Fruit fly (Drosophila melanogaster) whole organism: ENCODE data around the gene ssp6.

Experiments used
- CG8478 ChIP-seq: fragments of >200 bp; optimal IDR thresholded peaks from 2 replicates; lab custom pipeline; 2018; ENCODE audit warnings: inconsistent platforms
- Dll ChIP-seq: fragments of >200 bp; optimal IDR thresholded peaks from 2 replicates; lab custom pipeline; 2017
- EcR ChIP-seq, 2 experiments: fragments of >200 bp; optimal IDR thresholded peaks; 2 replicates each; lab custom pipeline; 2017; ENCODE audit warnings: missing biosample characterization in 2 of 2, missing genetic modification characterization in 2 of 2, missing genetic modification reagents in 2 of 2
- pan ChIP-seq: fragments of >200 bp; optimal IDR thresholded peaks from 2 replicates; lab custom pipeline; 2017
- psq ChIP-seq: fragments of >200 bp; optimal IDR thresholded peaks from 2 replicates; lab custom pipeline; 2017
- usp ChIP-seq: fragments of >200 bp; optimal IDR thresholded peaks from 2 replicates; lab custom pipeline; 2017; ENCODE audit warnings: missing biosample characterization, missing genetic modification characterization, mixed read lengths

Gene ssp6

dm6 chr3L:6059062-6059708, 17.3 kb upstream of the ssp6 start, which contains the start of gene CG6592:
Gene CG6592, plus strand, starts transcription at chr3L:6059658.
- TF ChIP-seq CG8478 (lab: Kevin White, UChicago) (no peak), EcR (GFP tag; optimal IDR thresholded peaks at IDR 0.05; lab: Kevin White, UChicago) (no peak), Dll (lab: Kevin White, UChicago) (no peak), pan (lab: Kevin White, UChicago) (no peak), usp (GFP tag; lab: Kevin White, UChicago) (no peak), psq (lab: Kevin White, UChicago) (no peak)

- TF ChIP-seq Dll (lab: Kevin White, UChicago) (no peak), usp (GFP tag; lab: Kevin White, UChicago) (no peak), CG8478 (lab: Kevin White, UChicago) (no peak), psq (lab: Kevin White, UChicago) (no peak), EcR (GFP tag; optimal IDR thresholded peaks at IDR 0.05; lab: Kevin White, UChicago) (no peak), pan (lab: Kevin White, UChicago) (no peak)
Observed at dm6 chr3L:6062860-6063607, 13.5 kb upstream of the ssp6 start, which contains the start of gene CG10472. Gene CG10472, minus strand, starts transcription at chr3L:6062910.

DNA sequence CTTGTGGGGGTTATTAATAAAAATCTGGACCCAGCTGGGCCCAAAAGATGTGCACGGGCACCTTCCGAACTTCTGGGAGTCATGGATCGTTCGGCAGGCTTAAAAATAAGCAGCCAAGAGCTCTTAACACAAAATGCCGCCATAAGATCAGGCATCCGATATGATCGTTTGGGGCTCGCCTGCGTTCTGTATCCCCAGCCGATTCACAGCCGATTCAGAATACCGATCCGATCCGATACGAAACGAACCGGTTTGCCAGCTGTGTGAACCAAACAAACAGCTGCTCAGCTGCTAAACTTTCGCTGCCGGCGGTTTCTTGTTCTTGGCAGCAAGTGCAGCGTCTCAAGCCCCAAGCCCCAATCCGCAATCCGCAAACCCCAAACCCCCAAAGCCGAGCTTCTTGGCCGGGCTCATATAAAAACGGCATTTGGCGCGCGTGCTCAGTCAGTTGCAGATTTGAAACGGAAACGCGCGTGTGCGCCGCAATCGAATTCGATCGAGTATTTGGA, 10.6 kb upstream of the ssp6 start, which contains the start of gene CG42269:
CG42269 (plus strand) TSS at position 416 of the 509 bp plus-strand sequence.
- TF ChIP-seq psq (lab: Kevin White, UChicago) = no peak
- no peak for TF ChIP-seq pan (lab: Kevin White, UChicago)
- TF ChIP-seq CG8478 (lab: Kevin White, UChicago) = no peak
- TF ChIP-seq usp (GFP tag; lab: Kevin White, UChicago) = no peak
- TF ChIP-seq Dll (lab: Kevin White, UChicago) = no peak
- no peak for TF ChIP-seq EcR (GFP tag; optimal IDR thresholded peaks at IDR 0.05; lab: Kevin White, UChicago)

dm6 chr3L:6068178-6068577, 8.3 kb upstream of the ssp6 start:
- no peak for TF ChIP-seq CG8478 (lab: Kevin White, UChicago)
- TF ChIP-seq pan (lab: Kevin White, UChicago) = no peak
- TF ChIP-seq usp (GFP tag; lab: Kevin White, UChicago) = no peak
- TF ChIP-seq psq (lab: Kevin White, UChicago) = no peak
- no peak for TF ChIP-seq Dll (lab: Kevin White, UChicago)
- no peak for TF ChIP-seq EcR (GFP tag; optimal IDR thresholded peaks at IDR 0.05; lab: Kevin White, UChicago)

DNA sequence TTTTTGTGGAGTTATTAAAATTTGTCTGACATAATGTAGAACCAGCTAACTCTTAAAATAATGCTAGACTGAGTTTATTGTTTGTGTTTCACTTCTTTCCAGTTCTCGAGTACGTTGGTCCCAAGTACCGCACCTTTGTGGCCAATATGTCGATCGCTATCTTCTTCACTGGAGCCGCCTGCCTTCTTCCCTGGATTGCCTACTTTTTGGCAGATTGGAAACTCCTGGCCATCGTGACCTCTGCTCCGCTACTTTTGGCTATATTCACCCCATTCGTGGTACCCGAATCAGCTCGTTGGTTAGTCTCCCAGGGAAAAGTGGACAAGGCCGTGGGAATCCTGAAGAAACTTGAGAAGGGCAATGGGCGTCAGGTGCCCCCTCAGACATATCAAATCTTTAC, 6.4 kb upstream of the ssp6 start:
- TF ChIP-seq CG8478 (lab: Kevin White, UChicago) = no peak
- no peak for TF ChIP-seq psq (lab: Kevin White, UChicago)
- no peak for TF ChIP-seq EcR (GFP tag; optimal IDR thresholded peaks at IDR 0.05; lab: Kevin White, UChicago)
- TF ChIP-seq Dll (lab: Kevin White, UChicago) = no peak
- no peak for TF ChIP-seq pan (lab: Kevin White, UChicago)
- TF ChIP-seq usp (GFP tag; lab: Kevin White, UChicago) = no peak

DNA sequence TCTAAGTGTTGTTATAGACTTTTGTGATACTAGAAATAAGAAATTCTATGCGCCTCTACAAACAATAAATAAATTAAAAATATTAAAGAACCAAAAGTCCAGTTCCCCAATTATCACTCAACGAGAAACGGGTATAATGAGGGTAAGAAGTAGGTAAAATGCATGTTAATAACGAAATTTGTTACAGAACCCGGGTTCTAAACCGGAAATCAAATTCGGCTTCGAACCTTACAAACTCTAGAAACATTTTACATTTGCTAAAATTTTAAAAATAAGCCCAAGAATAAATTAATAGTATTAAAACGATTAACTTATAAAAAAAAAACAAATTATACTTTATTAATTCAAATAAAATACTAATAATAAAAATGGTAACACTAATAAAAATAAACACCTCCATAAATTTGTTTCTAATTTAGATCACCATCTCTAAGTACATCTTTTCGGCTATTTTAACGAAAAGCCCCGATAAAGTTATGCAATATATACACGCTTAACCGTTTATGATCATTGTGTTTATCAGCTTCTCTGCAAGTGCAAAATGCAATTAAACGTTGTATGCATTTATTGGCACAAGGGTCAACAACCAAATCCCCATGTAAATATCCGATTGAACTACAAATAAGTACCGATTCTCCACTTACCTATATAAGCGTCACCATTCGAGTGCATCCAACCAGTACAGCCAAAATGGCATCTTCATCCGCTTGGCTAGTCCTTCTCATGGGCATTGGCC, 4.9 kb upstream of the ssp6 start, which contains the start of gene CG6602:
CG6602 (plus strand) TSS at position 686 of the 736 bp plus-strand sequence.
- TF ChIP-seq psq (lab: Kevin White, UChicago) (no peak), usp (GFP tag; lab: Kevin White, UChicago) (no peak)

- no peak for TF ChIP-seq psq (lab: Kevin White, UChicago)
- no peak for TF ChIP-seq usp (GFP tag; lab: Kevin White, UChicago)
- no peak for TF ChIP-seq Dll (lab: Kevin White, UChicago)
- no peak for TF ChIP-seq pan (lab: Kevin White, UChicago)
- TF ChIP-seq CG8478 (lab: Kevin White, UChicago) = no peak
- no peak for TF ChIP-seq EcR (GFP tag; optimal IDR thresholded peaks at IDR 0.05; lab: Kevin White, UChicago)
Observed at dm6 chr3L:6074975-6075692, 1.4 kb upstream of the ssp6 start, which contains the start of the genes CG13295 and CG6610. Gene CG13295, minus strand, starts transcription at chr3L:6075245. Gene CG6610, plus strand, starts transcription at chr3L:6075536.

DNA sequence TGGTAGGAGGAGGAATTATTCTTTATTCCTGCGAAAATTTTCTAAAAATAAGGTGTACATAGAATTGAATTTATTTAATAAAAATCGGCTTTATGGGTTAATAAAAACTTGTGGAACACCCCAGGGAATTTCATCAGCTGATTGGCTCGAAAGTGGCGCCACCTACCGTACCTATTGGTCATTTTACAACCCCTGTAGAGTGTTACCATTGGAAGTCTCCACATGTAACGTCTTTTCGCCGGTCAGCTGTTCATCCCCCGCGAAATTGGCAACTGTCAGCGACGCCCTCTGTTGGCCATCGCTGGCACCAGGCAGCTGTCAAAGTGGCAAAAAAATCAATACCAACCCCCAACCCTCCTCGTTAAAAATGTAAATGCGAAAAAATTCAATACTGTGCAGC, 6.0 kb downstream of the ssp6 start, which contains the start of gene CG13293:
CG13293 (plus strand) TSS at position 323 of the 400 bp plus-strand sequence.
- TF ChIP-seq EcR (GFP tag; optimal IDR thresholded peaks at IDR 0.05; lab: Kevin White, UChicago) = no peak
- no peak for TF ChIP-seq pan (lab: Kevin White, UChicago)
- no peak for TF ChIP-seq Dll (lab: Kevin White, UChicago)
- TF ChIP-seq psq (lab: Kevin White, UChicago) = no peak
- TF ChIP-seq CG8478 (lab: Kevin White, UChicago) = no peak
- TF ChIP-seq usp (GFP tag; lab: Kevin White, UChicago) = no peak

- TF ChIP-seq psq (lab: Kevin White, UChicago) = no peak
- no peak for TF ChIP-seq usp (GFP tag; lab: Kevin White, UChicago)
- no peak for TF ChIP-seq pan (lab: Kevin White, UChicago)
- TF ChIP-seq CG8478 (lab: Kevin White, UChicago) = no peak
- no peak for TF ChIP-seq EcR (GFP tag; optimal IDR thresholded peaks at IDR 0.05; lab: Kevin White, UChicago)
- TF ChIP-seq Dll (lab: Kevin White, UChicago) = no peak
Observed at dm6 chr3L:6084446-6084845, 7.9 kb downstream of the ssp6 start.

DNA sequence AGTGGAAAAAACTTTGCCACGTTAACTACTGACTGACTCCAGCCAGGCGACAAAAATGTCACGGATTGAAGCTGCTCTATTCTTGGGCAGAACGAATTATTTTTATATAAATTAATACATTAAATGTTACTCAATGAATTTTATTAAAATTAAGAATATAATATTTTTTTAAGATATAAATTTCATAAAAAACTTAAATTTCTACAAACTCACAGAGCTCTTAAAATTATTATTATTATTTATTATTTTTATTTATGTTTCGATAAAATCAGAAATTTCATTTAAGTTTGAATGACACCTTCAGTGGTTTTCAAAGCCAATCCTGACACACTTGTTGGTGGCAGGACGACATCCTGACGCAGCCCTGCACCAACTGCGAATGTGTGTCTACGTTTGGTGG, 8.6 kb downstream of the ssp6 start:
- TF ChIP-seq Dll (lab: Kevin White, UChicago) (no peak), pan (lab: Kevin White, UChicago) (no peak), CG8478 (lab: Kevin White, UChicago) (no peak), psq (lab: Kevin White, UChicago) (no peak), usp (GFP tag; lab: Kevin White, UChicago) (no peak), EcR (GFP tag; optimal IDR thresholded peaks at IDR 0.05; lab: Kevin White, UChicago) (no peak)
